Worm (Caenorhabditis elegans) whole organism, mixed stage, embryonic: ENCODE measurements around the gene pqn-35.

Source experiments
- M03D4.4 ChIP-seq: sonication (generic microtip); optimal IDR thresholded peaks from 2 replicates; lab custom pipeline; 2017; ENCODE audit warnings: mild to moderate bottlenecking, missing genetic modification characterization, missing compliant biosample characterization
- ceh-43 ChIP-seq: fragments of 200-800 bp; sonication (Bioruptor generic); optimal IDR thresholded peaks from 2 replicates; lab custom pipeline; 2018; ENCODE audit warnings: mild to moderate bottlenecking, missing genetic modification characterization, moderate library complexity, missing compliant biosample characterization
- ceh-83 ChIP-seq: fragments of 200-800 bp; sonication (Bioruptor generic); optimal IDR thresholded peaks from 2 replicates; lab custom pipeline; 2018; ENCODE audit warnings: mild to moderate bottlenecking, missing genetic modification characterization, missing compliant biosample characterization
- ces-1 ChIP-seq: fragments of 150-350 bp; optimal IDR thresholded peaks from 2 replicates; lab custom pipeline; 2014; ENCODE audit warnings: missing biosample characterization, missing genetic modification reagents, missing genetic modification characterization
- cnd-1 ChIP-seq: fragments of 200-800 bp; sonication (Bioruptor generic); optimal IDR thresholded peaks from 2 replicates; lab custom pipeline; 2018; ENCODE audit warnings: mild to moderate bottlenecking, missing genetic modification characterization, missing compliant biosample characterization
- elt-1 ChIP-seq: sonication (generic microtip); optimal IDR thresholded peaks from 2 replicates; lab custom pipeline; 2017; ENCODE audit warnings: missing genetic modification characterization, mild to moderate bottlenecking, missing compliant biosample characterization, antibody characterized with exemption, moderate library complexity, borderline replicate concordance; ENCODE audit not compliant: insufficient read depth
- elt-3 ChIP-seq: fragments of 150-350 bp; optimal IDR thresholded peaks from 2 replicates; lab custom pipeline; 2014; ENCODE audit warnings: missing biosample characterization, missing genetic modification characterization
- flh-1 ChIP-seq: fragments of 200-800 bp; sonication (Bioruptor generic); optimal IDR thresholded peaks from 2 replicates; lab custom pipeline; 2018; ENCODE audit warnings: mild to moderate bottlenecking, missing genetic modification characterization, moderate library complexity, missing compliant biosample characterization
- ham-2 ChIP-seq: fragments of 200-800 bp; sonication (Bioruptor generic); optimal IDR thresholded peaks from 2 replicates; lab custom pipeline; 2018; ENCODE audit warnings: mild to moderate bottlenecking, missing genetic modification characterization, missing compliant biosample characterization
- hlh-1 ChIP-seq: fragments of 150-350 bp; optimal IDR thresholded peaks from 2 replicates; lab custom pipeline; 2014; ENCODE audit warnings: missing biosample characterization, missing genetic modification reagents, missing genetic modification characterization
- lin-13 ChIP-seq: fragments of 150-350 bp; optimal IDR thresholded peaks from 2 replicates; lab custom pipeline; 2014; ENCODE audit warnings: missing biosample characterization, missing genetic modification characterization
- lsy-2 ChIP-seq: fragments of 150-350 bp; optimal IDR thresholded peaks from 2 replicates; lab custom pipeline; 2014; ENCODE audit warnings: missing biosample characterization, missing genetic modification characterization
- mab-5 ChIP-seq: fragments of 150-350 bp; optimal IDR thresholded peaks from 2 replicates; lab custom pipeline; 2014; ENCODE audit warnings: missing biosample characterization, missing genetic modification characterization
- mls-2 ChIP-seq: sonication (generic microtip); optimal IDR thresholded peaks from 2 replicates; lab custom pipeline; 2016; ENCODE audit warnings: mild to moderate bottlenecking, missing genetic modification characterization, moderate library complexity, missing compliant biosample characterization
- nhr-12 ChIP-seq: fragments of 150-350 bp; optimal IDR thresholded peaks from 2 replicates; lab custom pipeline; 2014; ENCODE audit warnings: missing biosample characterization, missing genetic modification characterization
- nhr-2 ChIP-seq: fragments of 150-350 bp; optimal IDR thresholded peaks from 2 replicates; lab custom pipeline; 2014; ENCODE audit warnings: missing biosample characterization, missing genetic modification characterization
- nhr-28 ChIP-seq: fragments of 150-350 bp; optimal IDR thresholded peaks from 2 replicates; lab custom pipeline; 2014; ENCODE audit warnings: missing biosample characterization, missing genetic modification characterization
- nhr-76 ChIP-seq: sonication (generic microtip); optimal IDR thresholded peaks from 2 replicates; lab custom pipeline; 2017; ENCODE audit warnings: missing biosample characterization, missing genetic modification characterization
- pha-4 ChIP-seq: fragments of 150-350 bp; optimal IDR thresholded peaks from 2 replicates; lab custom pipeline; 2018; ENCODE audit warnings: missing biosample characterization, missing genetic modification reagents, missing genetic modification characterization
- sem-2 ChIP-seq: fragments of 200-800 bp; sonication (Bioruptor generic); optimal IDR thresholded peaks from 2 replicates; lab custom pipeline; 2018; ENCODE audit warnings: mild to moderate bottlenecking, missing genetic modification characterization, missing compliant biosample characterization
- snpc-4 ChIP-seq: fragments of 150-350 bp; optimal IDR thresholded peaks from 2 replicates; lab custom pipeline; 2014; ENCODE audit warnings: missing biosample characterization, missing genetic modification characterization
- sptf-1 ChIP-seq: sonication (generic microtip); optimal IDR thresholded peaks from 2 replicates; lab custom pipeline; 2017; ENCODE audit warnings: mild to moderate bottlenecking, missing genetic modification characterization, moderate library complexity, missing compliant biosample characterization
- tbx-8 ChIP-seq: fragments of 200-800 bp; sonication (Bioruptor generic); optimal IDR thresholded peaks from 2 replicates; lab custom pipeline; 2018; ENCODE audit warnings: mild to moderate bottlenecking, missing genetic modification characterization, moderate library complexity, missing compliant biosample characterization
- unc-120 ChIP-seq: sonication (generic microtip); optimal IDR thresholded peaks from 2 replicates; lab custom pipeline; 2017; ENCODE audit warnings: missing genetic modification characterization, missing compliant biosample characterization; ENCODE audit not compliant: poor library complexity, severe bottlenecking
- unc-62 ChIP-seq: fragments of 150-350 bp; optimal IDR thresholded peaks from 2 replicates; lab custom pipeline; 2014; ENCODE audit warnings: missing biosample characterization, missing genetic modification reagents, missing genetic modification characterization
- zip-8 ChIP-seq: fragments of 150-350 bp; optimal IDR thresholded peaks from 2 replicates; lab custom pipeline; 2014; ENCODE audit warnings: missing biosample characterization, missing genetic modification characterization
- ztf-11 ChIP-seq: fragments of 150-350 bp; optimal IDR thresholded peaks from 2 replicates; lab custom pipeline; 2014; ENCODE audit warnings: missing biosample characterization, missing genetic modification characterization

The pqn-35 gene

ce11 chrII:4650072-4650471 is 37.3 kb downstream of the pqn-35 start:
- peak; percentile 31 for TF ChIP-seq hlh-1 (tag; lab: Kevin White, UChicago)
- no peak for TF ChIP-seq sem-2 (GFP tag; lab: Kevin White, UChicago)

ce11 chrII:4655834-4656233 is 43.0 kb downstream of the pqn-35 start, which contains the start of gene fut-6:
Gene fut-6 (minus strand): TSS chrII:4655934.
- no peak for TF ChIP-seq ces-1
- TF ChIP-seq nhr-2 (tag; lab: Kevin White, UChicago), result no peak
- no peak for TF ChIP-seq elt-3 (tag; lab: Kevin White, UChicago)
- no peak for TF ChIP-seq hlh-1 (tag; lab: Kevin White, UChicago)
- no peak for TF ChIP-seq ztf-11 (tag; lab: Kevin White, UChicago)
- TF ChIP-seq mls-2 (tag; lab: Kevin White, UChicago), result no peak
- no peak for TF ChIP-seq zip-8 (tag; lab: Kevin White, UChicago)
- no peak for TF ChIP-seq flh-1 (GFP tag; lab: Kevin White, UChicago)
- TF ChIP-seq, all 35 proteins: peak for 0

- TF ChIP-seq snpc-4 (no peak), ceh-83 (no peak), pha-4 (tag; lab: Kevin White, UChicago) (no peak), sptf-1 (no peak), flh-1 (GFP tag; lab: Kevin White, UChicago) (no peak), nhr-12 (no peak), sem-2 (GFP tag; lab: Kevin White, UChicago) (no peak), ceh-43 (no peak), elt-1 (tag; lab: Kevin White, UChicago) (no peak), M03D4.4 (tag; lab: Kevin White, UChicago) (no peak), elt-3 (tag; lab: Kevin White, UChicago) (no peak), lin-13 (no peak), mls-2 (tag; lab: Kevin White, UChicago) (no peak), nhr-28 (tag; lab: Kevin White, UChicago) (no peak), ztf-11 (tag; lab: Kevin White, UChicago) (no peak), nhr-2 (tag; lab: Kevin White, UChicago) (no peak)
- TF ChIP-seq, all 35 proteins: peak for 0
These were observed 44.6 kb downstream of the pqn-35 start for ce11 chrII:4657370-4657769.

- TF ChIP-seq nhr-76 (tag; lab: Kevin White, UChicago), result no peak
- no peak for TF ChIP-seq mab-5
- no peak for TF ChIP-seq elt-1 (tag; lab: Kevin White, UChicago)
- no peak for TF ChIP-seq flh-1 (GFP tag; lab: Kevin White, UChicago)
- TF ChIP-seq unc-120 (tag; lab: Kevin White, UChicago), result no peak
- TF ChIP-seq ceh-83, result no peak
- no peak for TF ChIP-seq snpc-4
- no peak for TF ChIP-seq pha-4 (tag; lab: Kevin White, UChicago)
- no peak for TF ChIP-seq sem-2 (GFP tag; lab: Kevin White, UChicago)
- no peak for TF ChIP-seq lsy-2 (tag; lab: Kevin White, UChicago)
- TF ChIP-seq tbx-8 (GFP tag; lab: Kevin White, UChicago), result no peak
- no peak for TF ChIP-seq nhr-12
- no peak for TF ChIP-seq lin-13
- no peak for TF ChIP-seq nhr-28 (tag; lab: Kevin White, UChicago)
- no peak for TF ChIP-seq M03D4.4 (tag; lab: Kevin White, UChicago)
- no peak for TF ChIP-seq ces-1
- no peak for TF ChIP-seq elt-3 (tag; lab: Kevin White, UChicago)
- TF ChIP-seq sptf-1, result no peak
These were observed 45.5 kb downstream of the pqn-35 start for ce11 chrII:4658245-4658644.

- TF ChIP-seq hlh-1 (tag; lab: Kevin White, UChicago), result peak; percentile 46
- no peak for TF ChIP-seq tbx-8 (GFP tag; lab: Kevin White, UChicago)
These were observed 48.5 kb downstream of the pqn-35 start, which contains the start of gene T05A7.13 for ce11 chrII:4661278-4661677. Gene T05A7.13 (minus strand): TSS chrII:4661378.

ce11 chrII:4663186-4663585 is 50.4 kb downstream of the pqn-35 start, which contains the start of gene T05A7.12:
Gene T05A7.12 (minus strand): TSS chrII:4663286.
- TF ChIP-seq nhr-12 (no peak), cnd-1 (no peak), sem-2 (GFP tag; lab: Kevin White, UChicago) (no peak), ham-2 (GFP tag; lab: Kevin White, UChicago) (no peak), ceh-83 (no peak), ces-1 (no peak), elt-3 (tag; lab: Kevin White, UChicago) (no peak), unc-62 (GFP tag; lab: Kevin White, UChicago) (no peak), sptf-1 (no peak), ceh-43 (no peak)
